Worm (Caenorhabditis elegans) whole organism, late embryonic: ENCODE results near the gene lips-11.

Source experiments
- C08G9.2 ChIP-seq: sonication (generic microtip); optimal IDR thresholded peaks from 2 replicates; lab custom pipeline; 2016; ENCODE audit warnings: mild to moderate bottlenecking, missing genetic modification characterization, moderate library complexity, missing compliant biosample characterization
- ceh-6 ChIP-seq: fragments of 200-800 bp; sonication (Bioruptor generic); optimal IDR thresholded peaks from 2 replicates; lab custom pipeline; 2018; ENCODE audit warnings: mild to moderate bottlenecking, missing genetic modification characterization, missing compliant biosample characterization

DNA sequence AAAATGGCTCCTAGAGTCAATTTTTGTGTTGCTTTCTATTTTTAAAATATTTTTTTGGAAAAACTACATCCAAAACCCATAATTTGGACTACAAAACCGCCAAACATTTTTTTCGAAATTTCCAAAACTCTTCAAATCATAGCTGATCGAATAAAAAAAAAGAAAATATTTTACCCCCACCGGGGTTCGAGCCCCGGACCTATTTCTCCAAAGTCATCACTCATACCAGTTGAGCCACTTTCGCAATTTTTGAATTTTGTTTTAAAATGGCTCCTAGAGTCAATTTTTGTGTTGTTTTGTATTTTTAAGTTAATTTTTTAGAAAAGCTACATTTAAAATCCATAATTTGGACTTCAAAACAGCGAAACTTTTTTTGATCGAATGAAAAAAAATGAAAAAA lies 25.3 kb downstream of the lips-11 start:
- TF ChIP-seq C08G9.2 (tag; lab: Kevin White, UChicago) (no peak), ceh-6 (GFP tag; lab: Kevin White, UChicago) (no peak)
